Fruit fly (Drosophila melanogaster): ENCODE data around the gene CG42371.

dm6 chr2L:2172460-2173121, 44.5 kb downstream of the CG42371 start:
- TF ChIP-seq psq (optimal IDR thresholded peaks at IDR 0.05) (no peak), ttk (optimal IDR thresholded peaks at IDR 0.05) (no peak), h (optimal IDR thresholded peaks at IDR 0.05) (no peak), Sin3A (optimal IDR thresholded peaks at IDR 0.05) (no peak), Myc (optimal IDR thresholded peaks at IDR 0.05) (no peak)

Data from Kc167 (cell line).